Fruit fly (Drosophila melanogaster) whole organism, embryonic: ENCODE results near the gene RhoGAPp190.
A peak's percentile ranks its signal among the peaks of the same experiment; 100 is the strongest.

Experiments
- Atf3 ChIP-seq: fragments of 200-800 bp; sonication (Bioruptor generic); optimal IDR thresholded peaks from 3 replicates; lab custom pipeline; 2016; ENCODE audit warnings: missing biosample characterization, missing genetic modification characterization
- BEAF-32 ChIP-seq: fragments of 200-800 bp; sonication (Bioruptor generic); optimal IDR thresholded peaks from 3 replicates; lab custom pipeline; 2017; ENCODE audit warnings: missing biosample characterization, missing genetic modification characterization, mild to moderate bottlenecking, moderate library complexity, missing genetic modification reagents
- Blimp-1 ChIP-seq: fragments of 200-800 bp; sonication (Bioruptor generic); optimal IDR thresholded peaks from 3 replicates; lab custom pipeline; 2018; ENCODE audit warnings: missing biosample characterization, missing genetic modification characterization, mild to moderate bottlenecking, moderate library complexity, missing genetic modification reagents
- C15 ChIP-seq: fragments of 200-800 bp; sonication (Bioruptor generic); IDR thresholded peaks from 3 replicates; pipeline ENCODE4 v1.3.6; 2022; ENCODE audit warnings: missing biosample characterization, missing genetic modification characterization
- CG10274 ChIP-seq: fragments of 200-800 bp; sonication (Bioruptor generic); optimal IDR thresholded peaks from 3 replicates; lab custom pipeline; 2017; ENCODE audit warnings: missing biosample characterization, mild to moderate bottlenecking, missing genetic modification characterization
- CG11093 ChIP-seq: fragments of 200-800 bp; sonication (Bioruptor generic); IDR thresholded peaks from 3 replicates; pipeline ENCODE4 v1.3.6; 2022; ENCODE audit warnings: missing biosample characterization, missing genetic modification characterization
- CG12219 ChIP-seq: fragments of 200-800 bp; sonication (Bioruptor generic); optimal IDR thresholded peaks from 3 replicates; lab custom pipeline; 2018; ENCODE audit warnings: missing biosample characterization, mild to moderate bottlenecking, missing genetic modification characterization
- CG12236 ChIP-seq: fragments of 200-800 bp; sonication (Bioruptor generic); optimal IDR thresholded peaks from 2 replicates; lab custom pipeline; 2016; ENCODE audit warnings: missing biosample characterization, missing genetic modification characterization
- CG12744 ChIP-seq: fragments of 200-800 bp; sonication (Bioruptor generic); optimal IDR thresholded peaks from 2 replicates; lab custom pipeline; 2016; ENCODE audit warnings: missing biosample characterization, missing genetic modification characterization
- CG13296 ChIP-seq: fragments of 200-800 bp; sonication (Bioruptor generic); optimal IDR thresholded peaks from 3 replicates; lab custom pipeline; 2018; ENCODE audit warnings: missing biosample characterization, mild to moderate bottlenecking, missing genetic modification characterization
- CG13894 ChIP-seq: fragments of 200-800 bp; sonication (Bioruptor generic); optimal IDR thresholded peaks from 3 replicates; lab custom pipeline; 2018; ENCODE audit warnings: missing biosample characterization, mild to moderate bottlenecking, missing genetic modification characterization, moderate library complexity
- CG15073 ChIP-seq: fragments of 200-800 bp; sonication (Bioruptor generic); optimal IDR thresholded peaks from 2 replicates; lab custom pipeline; 2016; ENCODE audit warnings: missing biosample characterization, missing genetic modification characterization
- CG17829 ChIP-seq: fragments of 200-800 bp; optimal IDR thresholded peaks from 2 replicates; lab custom pipeline; 2019; ENCODE audit warnings: missing biosample characterization, mild to moderate bottlenecking, missing genetic modification characterization, moderate library complexity
- CG18599 ChIP-seq: fragments of 200-800 bp; sonication (Bioruptor generic); optimal IDR thresholded peaks from 3 replicates; lab custom pipeline; 2017; ENCODE audit warnings: missing biosample characterization, missing genetic modification characterization, mild to moderate bottlenecking, moderate library complexity, missing genetic modification reagents
- CG2199 ChIP-seq: fragments of 200-800 bp; sonication (Bioruptor generic); IDR thresholded peaks from 3 replicates; pipeline ENCODE4 v1.3.6; 2022; ENCODE audit warnings: missing biosample characterization, missing genetic modification characterization
- CG30431 ChIP-seq: fragments of 200-800 bp; sonication (Bioruptor generic); optimal IDR thresholded peaks from 2 replicates; lab custom pipeline; 2017; ENCODE audit warnings: missing biosample characterization, missing genetic modification characterization
- CG31388 ChIP-seq: fragments of 200-800 bp; sonication (Bioruptor generic); optimal IDR thresholded peaks from 2 replicates; lab custom pipeline; 2016; ENCODE audit warnings: missing biosample characterization, missing genetic modification characterization
- CG32767 ChIP-seq: fragments of 200-800 bp; sonication (Bioruptor generic); IDR thresholded peaks from 2 replicates; pipeline ENCODE4 v1.3.6; 2022; ENCODE audit warnings: missing biosample characterization, missing genetic modification characterization
- CG5245 ChIP-seq: fragments of 200-800 bp; sonication (Bioruptor generic); optimal IDR thresholded peaks from 3 replicates; lab custom pipeline; 2016; ENCODE audit warnings: missing biosample characterization, missing genetic modification characterization
- CG8290 ChIP-seq, 3 experiments: fragments of 200-800 bp; sonication (Bioruptor generic); optimal IDR thresholded peaks; 2 replicates each; lab custom pipeline; 2016 to 2019; ENCODE audit warnings: missing biosample characterization in 3 of 3, missing genetic modification characterization in 3 of 3, mild to moderate bottlenecking in 2 of 3, moderate library complexity in 1 of 3
- CG8765 ChIP-seq: fragments of 200-800 bp; sonication (Bioruptor generic); IDR thresholded peaks from 2 replicates; pipeline ENCODE4 v1.3.6; 2022; ENCODE audit warnings: missing biosample characterization, missing genetic modification characterization
- D19A ChIP-seq: fragments of 200-800 bp; optimal IDR thresholded peaks from 3 replicates; lab custom pipeline; 2019; ENCODE audit warnings: missing biosample characterization, mild to moderate bottlenecking, missing genetic modification characterization, moderate library complexity
- Doc2 ChIP-seq: fragments of 200-800 bp; sonication (Bioruptor generic); IDR thresholded peaks from 2 replicates; pipeline ENCODE4 v1.3.6; 2022; ENCODE audit warnings: missing biosample characterization, missing genetic modification characterization
- Dref ChIP-seq: fragments of 200-800 bp; sonication (Bioruptor generic); IDR thresholded peaks from 2 replicates; pipeline ENCODE4 v1.3.6; 2022; ENCODE audit warnings: missing biosample characterization, missing genetic modification characterization
- Mad ChIP-seq: fragments of 200-800 bp; sonication (Bioruptor generic); optimal IDR thresholded peaks from 2 replicates; lab custom pipeline; 2016; ENCODE audit warnings: missing biosample characterization, missing genetic modification characterization
- Rx ChIP-seq: fragments of 200-800 bp; sonication (Bioruptor generic); IDR thresholded peaks from 2 replicates; pipeline ENCODE4 v1.3.6; 2022; ENCODE audit warnings: missing biosample characterization, missing genetic modification characterization
- Scr ChIP-seq: fragments of 200-800 bp; sonication (Bioruptor generic); IDR thresholded peaks from 2 replicates; pipeline ENCODE4 v1.3.6; 2022; ENCODE audit warnings: missing biosample characterization, missing genetic modification characterization; ENCODE audit not compliant: partially characterized antibody
- Side ChIP-seq: fragments of 200-800 bp; sonication (Bioruptor generic); optimal IDR thresholded peaks from 2 replicates; lab custom pipeline; 2016; ENCODE audit warnings: missing biosample characterization, missing genetic modification characterization
- Spps ChIP-seq: fragments of 200-800 bp; sonication (Bioruptor generic); optimal IDR thresholded peaks from 2 replicates; lab custom pipeline; 2018; ENCODE audit warnings: missing biosample characterization, mild to moderate bottlenecking, missing genetic modification characterization
- Ssrp ChIP-seq: fragments of 200-800 bp; sonication (Bioruptor generic); optimal IDR thresholded peaks from 2 replicates; lab custom pipeline; 2018; ENCODE audit warnings: missing biosample characterization, mild to moderate bottlenecking, missing genetic modification characterization, moderate library complexity
- TFAM ChIP-seq: fragments of 200-800 bp; sonication (Bioruptor generic); optimal IDR thresholded peaks from 2 replicates; lab custom pipeline; 2017; ENCODE audit warnings: missing biosample characterization, missing genetic modification characterization, inconsistent platforms
- bab2 ChIP-seq: fragments of 200-800 bp; sonication (Bioruptor generic); optimal IDR thresholded peaks from 2 replicates; lab custom pipeline; 2016; ENCODE audit warnings: missing biosample characterization, missing genetic modification characterization
- cg ChIP-seq: fragments of 200-800 bp; sonication (Bioruptor generic); optimal IDR thresholded peaks from 3 replicates; lab custom pipeline; 2019; ENCODE audit warnings: missing biosample characterization, mild to moderate bottlenecking, missing genetic modification characterization, moderate library complexity
- chn ChIP-seq: fragments of 200-800 bp; sonication (Bioruptor generic); optimal IDR thresholded peaks from 2 replicates; lab custom pipeline; 2016; ENCODE audit warnings: missing biosample characterization, missing genetic modification characterization
- crp ChIP-seq, 2 experiments: fragments of 200-800 bp; sonication (Bioruptor generic); optimal IDR thresholded peaks; 2 replicates in 1 of 2; 3 replicates in 1 of 2; lab custom pipeline; 2017; ENCODE audit warnings: missing biosample characterization in 2 of 2, missing genetic modification characterization in 2 of 2, mild to moderate bottlenecking in 1 of 2, moderate library complexity in 1 of 2
- dimm ChIP-seq: fragments of 200-800 bp; sonication (Bioruptor generic); IDR thresholded peaks from 2 replicates; pipeline ENCODE4 v1.3.6; 2022; ENCODE audit warnings: missing biosample characterization, missing genetic modification characterization
- esg ChIP-seq: fragments of 200-800 bp; sonication (Bioruptor generic); conservative IDR thresholded peaks from 2 replicates; pipeline ENCODE4 v1.3.6; 2022; ENCODE audit warnings: missing biosample characterization, missing genetic modification characterization
- fd102C ChIP-seq: fragments of 200-800 bp; sonication (Bioruptor generic); optimal IDR thresholded peaks from 2 replicates; lab custom pipeline; 2018; ENCODE audit warnings: missing biosample characterization, mild to moderate bottlenecking, missing genetic modification characterization, moderate library complexity
- ftz-f1 ChIP-seq: fragments of 200-800 bp; sonication (Bioruptor generic); optimal IDR thresholded peaks from 2 replicates; lab custom pipeline; 2016; ENCODE audit warnings: missing biosample characterization, missing genetic modification characterization
- jigr1 ChIP-seq: fragments of 200-800 bp; sonication (Bioruptor generic); IDR thresholded peaks from 3 replicates; pipeline ENCODE4 v1.3.6; 2022; ENCODE audit warnings: missing biosample characterization, missing genetic modification characterization
- org-1 ChIP-seq: fragments of 200-800 bp; sonication (Bioruptor generic); optimal IDR thresholded peaks from 2 replicates; lab custom pipeline; 2017; ENCODE audit warnings: missing biosample characterization, missing genetic modification characterization
- pan ChIP-seq, 4 experiments: fragments of >200 bp in 3 of 4; fragments of 200-800 bp in 1 of 4; sonication (Bioruptor generic) in 1 of 4; optimal IDR thresholded peaks in 3 of 4; IDR thresholded peaks in 1 of 4; 2 replicates each; pipeline versions ENCODE4 v1.3.6 to Lab custom; 2017 to 2022; ENCODE audit warnings: missing biosample characterization in 2 of 4, missing genetic modification characterization in 2 of 4, mixed read lengths in 1 of 4
- pros ChIP-seq: fragments of 200-800 bp; sonication (Bioruptor generic); optimal IDR thresholded peaks from 3 replicates; lab custom pipeline; 2019; ENCODE audit warnings: missing biosample characterization, mild to moderate bottlenecking, missing genetic modification characterization, moderate library complexity
- sc ChIP-seq, 3 experiments: fragments of >200 bp in 2 of 3; fragments of 200-800 bp in 1 of 3; sonication (Bioruptor generic) in 1 of 3; optimal IDR thresholded peaks; 2 replicates in 2 of 3; 3 replicates in 1 of 3; lab custom pipeline; 2017; ENCODE audit warnings: mild to moderate bottlenecking in 1 of 3, missing biosample characterization in 1 of 3, missing genetic modification characterization in 1 of 3, missing genetic modification reagents in 1 of 3
- shn ChIP-seq: fragments of 200-800 bp; sonication (Bioruptor generic); optimal IDR thresholded peaks from 3 replicates; lab custom pipeline; 2016; ENCODE audit warnings: missing biosample characterization, missing genetic modification characterization
- slou ChIP-seq: fragments of 200-800 bp; sonication (Bioruptor generic); optimal IDR thresholded peaks from 3 replicates; lab custom pipeline; 2016; ENCODE audit warnings: missing biosample characterization, missing genetic modification characterization
- stc ChIP-seq: fragments of 200-800 bp; sonication (Bioruptor generic); IDR thresholded peaks from 2 replicates; pipeline ENCODE4 v1.3.6; 2022; ENCODE audit warnings: missing biosample characterization, missing genetic modification characterization
- tgo ChIP-seq: fragments of 200-800 bp; sonication (Bioruptor generic); IDR thresholded peaks from 3 replicates; pipeline ENCODE4 v1.3.6; 2022; ENCODE audit warnings: missing biosample characterization, missing genetic modification characterization
- tna ChIP-seq: fragments of 200-800 bp; sonication (Bioruptor generic); IDR thresholded peaks from 2 replicates; pipeline ENCODE4 v1.3.6; 2022; ENCODE audit warnings: missing biosample characterization, missing genetic modification characterization; ENCODE audit not compliant: partially characterized antibody

The RhoGAPp190 gene

DNA sequence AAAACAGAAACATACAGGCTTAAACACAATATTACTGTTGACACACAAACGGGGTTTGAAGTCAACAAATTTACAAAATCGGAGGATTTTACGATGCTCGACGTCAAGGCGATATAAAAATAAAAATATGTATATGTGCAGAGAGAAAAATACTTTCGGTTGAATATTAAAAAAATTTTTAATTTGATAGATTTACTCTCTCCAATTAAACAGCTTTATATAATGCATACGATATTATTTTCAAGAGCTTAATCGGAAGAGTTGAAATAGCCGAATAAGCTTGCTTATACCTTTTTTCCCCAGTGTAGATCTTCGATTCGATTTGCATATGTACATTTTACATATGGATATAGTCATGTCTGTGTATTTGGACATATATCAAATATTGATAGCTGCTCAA lies 44.3 kb upstream of the RhoGAPp190 start (continued):
- TF ChIP-seq bab2 (peak; percentile 57), esg (GFP tag; lab: Robert Waterston, UW) (peak; percentile 44; the same call in 1 of the 2 replicates), fd102C (GFP tag; lab: Kevin White, UChicago) (no peak), tgo (GFP tag; lab: Robert Waterston, UW) (peak; percentile 70), chn (no peak), CG12236 (GFP tag; lab: Kevin White, UChicago) (no peak), BEAF-32 (no peak), C15 (0 out of 3 replicates have a peak, but pooled peaks have one; percentile 12), Side (GFP tag; lab: Kevin White, UChicago) (no peak), org-1 (GFP tag; lab: Kevin White, UChicago) (no peak), Doc2 (GFP tag; lab: Robert Waterston, UW) (no peak), Atf3 (GFP tag; lab: Kevin White, UChicago) (no peak), slou (GFP tag; lab: Kevin White, UChicago) (no peak), CG31388 (no peak), CG2199 (GFP tag; lab: Robert Waterston, UW) (no peak), CG8765 (GFP tag; lab: Robert Waterston, UW) (no peak), dimm (GFP tag; lab: Robert Waterston, UW) (no peak), Spps (tag; lab: Kevin White, UChicago) (no peak), TFAM (GFP tag; lab: Kevin White, UChicago) (no peak), crp (GFP tag; optimal IDR thresholded peaks at IDR 0.05; lab: Kevin White, UChicago) (no peak), CG15073 (no peak), jigr1 (GFP tag; lab: Robert Waterston, UW) (no peak), CG30431 (GFP tag; lab: Kevin White, UChicago) (no peak), CG32767 (GFP tag; lab: Robert Waterston, UW) (no peak), shn (GFP tag; lab: Kevin White, UChicago) (no peak), ftz-f1 (GFP tag; lab: Kevin White, UChicago) (no peak), pros (GFP tag; lab: Kevin White, UChicago) (no peak), CG10274 (GFP tag; lab: Kevin White, UChicago) (no peak), Mad (GFP tag; lab: Kevin White, UChicago) (no peak), cg (GFP tag; lab: Kevin White, UChicago) (no peak), CG18599 (GFP tag; lab: Kevin White, UChicago) (peak; percentile 27), Ssrp (tag; lab: Kevin White, UChicago) (peak; percentile 17), D19A (tag; lab: Kevin White, UChicago) (peak; percentile 8), CG11093 (GFP tag; lab: Robert Waterston, UW) (no peak), CG12219 (GFP tag; lab: Kevin White, UChicago) (peak; percentile 31), CG12744 (GFP tag; lab: Kevin White, UChicago) (no peak), Scr (GFP tag; lab: Robert Waterston, UW) (no peak), CG13894 (peak; percentile 75), Dref (GFP tag; lab: Robert Waterston, UW) (no peak), Blimp-1 (GFP tag; lab: Kevin White, UChicago) (peak; percentile 16), tna (GFP tag; lab: Robert Waterston, UW) (no peak), CG8290 (GFP tag; optimal IDR thresholded peaks at IDR 0.05; lab: Kevin White, UChicago) (no peak), CG8290 (tag; optimal IDR thresholded peaks at IDR 0.05; lab: Kevin White, UChicago) (peak in 1 of 2 experiments; percentile 67), sc (optimal IDR thresholded peaks at IDR 0.05; lab: Kevin White, UChicago) (no peak), sc (GFP tag; optimal IDR thresholded peaks at IDR 0.05; lab: Kevin White, UChicago) (no peak), Rx (0 out of 2 replicates have a peak, but pooled peaks have one; percentile 18), CG13296 (GFP tag; lab: Kevin White, UChicago) (peak; percentile 68), stc (GFP tag; lab: Robert Waterston, UW) (peak; percentile 37; the same call in 1 of the 2 replicates), pan (optimal IDR thresholded peaks at IDR 0.05; lab: Kevin White, UChicago) (no peak), pan (GFP tag; optimal IDR thresholded peaks at IDR 0.05 in 1 of 2, IDR thresholded peaks at IDR 0.05 in 1 of 2) (peak in 1 of 2 experiments; percentile 74), CG5245 (GFP tag; lab: Kevin White, UChicago) (no peak), CG17829 (tag; lab: Kevin White, UChicago) (peak; percentile 33)
